Worm (Caenorhabditis elegans): ENCODE results near the gene R10E4.7.

DNA sequence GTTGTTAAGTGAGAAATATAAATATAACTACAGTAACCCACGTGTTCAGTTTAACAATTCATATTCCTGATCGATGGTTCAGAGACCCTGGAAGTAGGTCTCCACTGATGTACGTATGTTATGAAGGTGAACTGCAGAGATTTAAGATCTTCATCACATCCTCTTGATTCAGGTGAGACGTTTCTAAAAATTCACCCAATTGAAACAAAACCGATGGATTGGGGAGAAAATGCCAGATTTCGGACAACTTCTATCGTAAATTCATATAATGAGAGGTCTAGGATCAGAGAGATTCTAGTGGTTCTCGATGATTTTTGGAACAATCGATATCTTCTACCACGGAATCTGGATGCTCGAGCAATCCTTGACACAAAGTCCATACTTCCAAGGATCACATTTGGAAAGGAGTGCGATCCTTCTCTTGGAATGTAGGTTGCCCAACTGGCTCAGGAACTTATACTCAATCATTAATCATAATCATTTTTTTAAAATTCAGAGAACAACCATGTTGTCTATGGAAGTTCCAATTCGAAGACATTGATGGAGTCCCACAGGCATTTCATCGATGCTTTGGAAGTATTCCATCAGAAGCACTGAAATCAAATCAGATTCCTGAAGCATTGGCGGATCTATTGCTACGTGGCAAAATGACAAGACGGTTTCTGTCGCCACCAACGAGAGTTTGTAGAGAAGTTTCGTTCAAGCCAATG is at the start of gene R10E4.7, which contains the start of gene nth-1:
- TF ChIP-seq him-1 (tag; optimal IDR thresholded peaks at IDR 0.05) (no peak), W03F9.2 (tag; optimal IDR thresholded peaks at IDR 0.05) (no peak), dao-5 (tag; optimal IDR thresholded peaks at IDR 0.05) (no peak)
